Fruit fly (Drosophila melanogaster) whole organism, wandering third instar larva: ENCODE data around the gene CG16789.

Experiments used
- CG32264 ChIP-seq: fragments of 200-800 bp; sonication (Bioruptor generic); optimal IDR thresholded peaks from 2 replicates; lab custom pipeline; 2016; ENCODE audit warnings: missing biosample characterization, missing genetic modification characterization
- CG9705 ChIP-seq: fragments of 200-800 bp; sonication (Bioruptor generic); optimal IDR thresholded peaks from 2 replicates; lab custom pipeline; 2018; ENCODE audit warnings: missing biosample characterization, mild to moderate bottlenecking, missing genetic modification characterization
- CrebA ChIP-seq: fragments of 200-800 bp; sonication (Bioruptor generic); optimal IDR thresholded peaks from 2 replicates; lab custom pipeline; 2016; ENCODE audit warnings: missing biosample characterization, mild to moderate bottlenecking, missing genetic modification characterization, borderline replicate concordance
- Dfd ChIP-seq: fragments of >200 bp; optimal IDR thresholded peaks from 2 replicates; lab custom pipeline; 2017; ENCODE audit warnings: missing biosample characterization, missing genetic modification characterization
- Dif ChIP-seq: fragments of 200-275, 200-300 bp; sonication (Bioruptor generic); optimal IDR thresholded peaks from 2 replicates; lab custom pipeline; 2018; ENCODE audit warnings: missing biosample characterization, missing genetic modification characterization; ENCODE audit not compliant: partially characterized antibody
- HLH106 ChIP-seq: fragments of 200-800 bp; optimal IDR thresholded peaks from 3 replicates; lab custom pipeline; 2019; ENCODE audit warnings: missing biosample characterization, mild to moderate bottlenecking, missing genetic modification characterization, moderate library complexity
- Hnf4 ChIP-seq: fragments of 200-800 bp; sonication (Bioruptor generic); optimal IDR thresholded peaks from 2 replicates; lab custom pipeline; 2016; ENCODE audit warnings: missing biosample characterization, mild to moderate bottlenecking, missing genetic modification characterization
- Hr78 ChIP-seq: fragments of >200 bp; optimal IDR thresholded peaks from 2 replicates; lab custom pipeline; 2017; ENCODE audit warnings: missing biosample characterization, missing genetic modification characterization
- Hr83 ChIP-seq: fragments of 200-300 bp; sonication (Bioruptor generic); optimal IDR thresholded peaks from 2 replicates; lab custom pipeline; 2016; ENCODE audit warnings: missing biosample characterization, mild to moderate bottlenecking, missing genetic modification characterization, moderate library complexity; ENCODE audit not compliant: poor library complexity, severe bottlenecking
- Jra ChIP-seq: sonication (Bioruptor generic); optimal IDR thresholded peaks from 2 replicates; lab custom pipeline; 2016; ENCODE audit warnings: missing biosample characterization, missing genetic modification characterization
- OdsH ChIP-seq: fragments of 200-800 bp; sonication (Bioruptor generic); optimal IDR thresholded peaks from 2 replicates; lab custom pipeline; 2016; ENCODE audit warnings: missing biosample characterization, mild to moderate bottlenecking, missing genetic modification characterization
- Rel ChIP-seq, 2 experiments: fragments of 200-800 bp; sonication (Bioruptor generic) in 1 of 2; optimal IDR thresholded peaks; 2 replicates in 1 of 2; 3 replicates in 1 of 2; lab custom pipeline; 2016 to 2019; ENCODE audit warnings: mild to moderate bottlenecking in 2 of 2, missing biosample characterization in 2 of 2, missing genetic modification characterization in 2 of 2, moderate library complexity in 1 of 2
- Sp1 ChIP-seq: fragments of 200-800 bp; sonication (Bioruptor generic); optimal IDR thresholded peaks from 3 replicates; lab custom pipeline; 2019; ENCODE audit warnings: missing biosample characterization, mild to moderate bottlenecking, missing genetic modification characterization, moderate library complexity
- br ChIP-seq: fragments of 200-800 bp; sonication (Bioruptor generic); optimal IDR thresholded peaks from 2 replicates; lab custom pipeline; 2016; ENCODE audit warnings: missing biosample characterization, missing genetic modification characterization
- brk ChIP-seq: fragments of 200-800 bp; sonication (Bioruptor generic); optimal IDR thresholded peaks from 2 replicates; lab custom pipeline; 2016; ENCODE audit warnings: missing biosample characterization, mild to moderate bottlenecking, missing genetic modification characterization
- dmrt93B ChIP-seq: fragments of 200-800 bp; sonication (Bioruptor generic); optimal IDR thresholded peaks from 2 replicates; lab custom pipeline; 2018; ENCODE audit warnings: missing biosample characterization, mild to moderate bottlenecking, missing genetic modification characterization
- dsf ChIP-seq: sonication (Bioruptor generic); optimal IDR thresholded peaks from 2 replicates; lab custom pipeline; 2016; ENCODE audit warnings: missing biosample characterization, missing genetic modification characterization, borderline replicate concordance
- ey ChIP-seq: fragments of 200-800 bp; sonication (Bioruptor generic); optimal IDR thresholded peaks from 2 replicates; lab custom pipeline; 2016; ENCODE audit warnings: missing biosample characterization, missing genetic modification characterization
- foxo ChIP-seq, 2 experiments: fragments of 200-800 bp; sonication (Bioruptor generic); optimal IDR thresholded peaks; 2 replicates in 1 of 2; 3 replicates in 1 of 2; lab custom pipeline; 2016 to 2017; ENCODE audit warnings: missing biosample characterization in 2 of 2, missing genetic modification characterization in 2 of 2
- fru ChIP-seq: fragments of 200-800 bp; sonication (Bioruptor generic); optimal IDR thresholded peaks from 3 replicates; lab custom pipeline; 2016; ENCODE audit warnings: missing biosample characterization, mild to moderate bottlenecking, missing genetic modification characterization
- h ChIP-seq: fragments of 200-800 bp; sonication (Bioruptor generic); optimal IDR thresholded peaks from 3 replicates; lab custom pipeline; 2016; ENCODE audit warnings: missing biosample characterization, mild to moderate bottlenecking, missing genetic modification characterization
- lola ChIP-seq: fragments of >200 bp; optimal IDR thresholded peaks from 2 replicates; lab custom pipeline; 2017; ENCODE audit warnings: missing biosample characterization, missing genetic modification characterization
- pan ChIP-seq: fragments of >200 bp; optimal IDR thresholded peaks from 2 replicates; lab custom pipeline; 2017
- psq ChIP-seq: fragments of 200-800 bp; sonication (Bioruptor generic); optimal IDR thresholded peaks from 3 replicates; lab custom pipeline; 2017; ENCODE audit warnings: missing biosample characterization, mild to moderate bottlenecking, missing genetic modification characterization, moderate library complexity
- rgr ChIP-seq: fragments of 200-800 bp; sonication (Bioruptor generic); optimal IDR thresholded peaks from 3 replicates; lab custom pipeline; 2016; ENCODE audit warnings: missing biosample characterization, mild to moderate bottlenecking, missing genetic modification characterization
- sage ChIP-seq: fragments of 200-800 bp; sonication (Bioruptor generic); optimal IDR thresholded peaks from 2 replicates; lab custom pipeline; 2016; ENCODE audit warnings: missing biosample characterization, mild to moderate bottlenecking, missing genetic modification characterization
- sv ChIP-seq: fragments of 200-800 bp; sonication (Bioruptor generic); optimal IDR thresholded peaks from 3 replicates; lab custom pipeline; 2016; ENCODE audit warnings: missing biosample characterization, missing genetic modification characterization
- tai ChIP-seq: sonication (Bioruptor generic); optimal IDR thresholded peaks from 2 replicates; lab custom pipeline; 2016; ENCODE audit warnings: missing biosample characterization, missing genetic modification characterization
- usp ChIP-seq: fragments of >200 bp; optimal IDR thresholded peaks from 2 replicates; lab custom pipeline; 2017; ENCODE audit warnings: missing biosample characterization, missing genetic modification characterization
- woc ChIP-seq: sonication (Bioruptor generic); optimal IDR thresholded peaks from 2 replicates; lab custom pipeline; 2016; ENCODE audit warnings: missing biosample characterization, mild to moderate bottlenecking, missing genetic modification characterization

CG16789 gene

dm6 chr3R:9613124-9613523, 47.1 kb downstream of the CG16789 start:
- peak; percentile 65 for TF ChIP-seq sage
- peak; percentile 71 for TF ChIP-seq woc (GFP tag; lab: Kevin White, UChicago)
- TF ChIP-seq Sp1 (GFP tag; lab: Kevin White, UChicago): peak; percentile 74
- TF ChIP-seq fru (GFP tag; lab: Kevin White, UChicago): peak; percentile 92
- peak; percentile 55 for TF ChIP-seq tai (GFP tag; lab: Kevin White, UChicago)
- peak; percentile 72 for TF ChIP-seq psq (GFP tag; lab: Kevin White, UChicago)
- no peak for TF ChIP-seq Hr83 (GFP tag; lab: Kevin White, UChicago)
- TF ChIP-seq br: peak; percentile 88
- TF ChIP-seq dmrt93B (GFP tag; lab: Kevin White, UChicago): peak; percentile 63
- no peak for TF ChIP-seq Dif (GFP tag; lab: Kevin White, UChicago)
- TF ChIP-seq ey (GFP tag; lab: Kevin White, UChicago): peak; percentile 87
- peak; percentile 3 for TF ChIP-seq sv (GFP tag; lab: Kevin White, UChicago)
- no peak for TF ChIP-seq dsf (GFP tag; lab: Kevin White, UChicago)
- TF ChIP-seq h: peak; percentile 88
- TF ChIP-seq HLH106 (tag; lab: Kevin White, UChicago): peak; percentile 68
- TF ChIP-seq usp: no peak
- TF ChIP-seq rgr (GFP tag; lab: Kevin White, UChicago): peak; percentile 84
- TF ChIP-seq Rel (GFP tag; optimal IDR thresholded peaks at IDR 0.05; lab: Kevin White, UChicago): peak; percentile 77
- TF ChIP-seq Rel (tag; optimal IDR thresholded peaks at IDR 0.05; lab: Kevin White, UChicago): no peak
- TF ChIP-seq CG9705 (GFP tag; lab: Kevin White, UChicago): no peak
- TF ChIP-seq CG32264: peak; percentile 70
- TF ChIP-seq OdsH (GFP tag; lab: Kevin White, UChicago): peak; percentile 81
- TF ChIP-seq pan (lab: Kevin White, UChicago): no peak
- peak; percentile 18 for TF ChIP-seq Jra (GFP tag; lab: Kevin White, UChicago)
- peak; percentile 9 to 89 for TF ChIP-seq foxo (GFP tag; optimal IDR thresholded peaks at IDR 0.05; lab: Kevin White, UChicago)
- no peak for TF ChIP-seq Hr78 (GFP tag; lab: Kevin White, UChicago)
- TF ChIP-seq brk (GFP tag; lab: Kevin White, UChicago): peak; percentile 48
- TF ChIP-seq Hnf4 (GFP tag; lab: Kevin White, UChicago): peak; percentile 86
- peak; percentile 26 for TF ChIP-seq CrebA
- TF ChIP-seq, all 38 proteins: peak for 21

dm6 chr3R:9618331-9618730, 52.3 kb downstream of the CG16789 start:
- TF ChIP-seq fru (GFP tag; lab: Kevin White, UChicago) (peak; percentile 48), lola (GFP tag; lab: Kevin White, UChicago) (no peak), br (peak; percentile 44), Sp1 (GFP tag; lab: Kevin White, UChicago) (no peak), Hr78 (GFP tag; lab: Kevin White, UChicago) (no peak), tai (GFP tag; lab: Kevin White, UChicago) (no peak), dsf (GFP tag; lab: Kevin White, UChicago) (no peak), sage (no peak), Hnf4 (GFP tag; lab: Kevin White, UChicago) (peak; percentile 46), CrebA (no peak), usp (no peak), dmrt93B (GFP tag; lab: Kevin White, UChicago) (peak; percentile 44), CG9705 (GFP tag; lab: Kevin White, UChicago) (no peak), HLH106 (tag; lab: Kevin White, UChicago) (peak; percentile 48), OdsH (GFP tag; lab: Kevin White, UChicago) (peak; percentile 24), foxo (GFP tag; optimal IDR thresholded peaks at IDR 0.05; lab: Kevin White, UChicago) (peak in 1 of 2 experiments; percentile 61), ey (GFP tag; lab: Kevin White, UChicago) (peak; percentile 55), psq (GFP tag; lab: Kevin White, UChicago) (no peak), h (peak; percentile 57), sv (GFP tag; lab: Kevin White, UChicago) (peak; percentile 7), Dfd (GFP tag; lab: Kevin White, UChicago) (no peak), rgr (GFP tag; lab: Kevin White, UChicago) (peak; percentile 32)
